Worm (Caenorhabditis elegans) whole organism, L4 larva: ENCODE measurements around the gene sec-6.
A peak's percentile ranks its signal among the peaks of the same experiment; 100 is the strongest.

Experiments used
- F10B5.3 ChIP-seq: sonication (generic microtip); optimal IDR thresholded peaks from 2 replicates; lab custom pipeline; 2016; ENCODE audit warnings: mild to moderate bottlenecking, missing genetic modification characterization, missing compliant biosample characterization
- F49E8.2 ChIP-seq: sonication (generic microtip); optimal IDR thresholded peaks from 2 replicates; lab custom pipeline; 2016; ENCODE audit warnings: missing compliant biosample characterization, mild to moderate bottlenecking, missing genetic modification characterization, borderline replicate concordance
- T20F7.1 ChIP-seq: fragments of 200-800 bp; sonication (Bioruptor generic); optimal IDR thresholded peaks from 2 replicates; lab custom pipeline; 2018; ENCODE audit warnings: mild to moderate bottlenecking, missing genetic modification characterization, missing compliant biosample characterization
- T26A8.4 ChIP-seq: fragments of 200-800 bp; sonication (Bioruptor generic); IDR thresholded peaks from 2 replicates; pipeline ENCODE4 v1.3.6; 2022; ENCODE audit warnings: missing genetic modification characterization, missing compliant biosample characterization
- Y105C5A.15 ChIP-seq: fragments of 200-800 bp; sonication (Bioruptor generic); IDR thresholded peaks from 2 replicates; pipeline ENCODE4 v1.3.6; 2022; ENCODE audit warnings: missing genetic modification characterization, missing compliant biosample characterization
- Y5F2A.4 ChIP-seq: fragments of 200-800 bp; sonication (Bioruptor generic); optimal IDR thresholded peaks from 2 replicates; lab custom pipeline; 2018; ENCODE audit warnings: mild to moderate bottlenecking, missing genetic modification characterization, missing compliant biosample characterization
- Y75B8A.6 ChIP-seq: fragments of 200-800 bp; sonication (Bioruptor generic); IDR thresholded peaks from 2 replicates; pipeline ENCODE4 v1.3.6; 2022; ENCODE audit warnings: missing genetic modification reagents, missing genetic modification characterization, missing compliant biosample characterization
- ZK337.2 ChIP-seq: fragments of 200-800 bp; sonication (Bioruptor generic); IDR thresholded peaks from 2 replicates; pipeline ENCODE4 v1.3.6; 2022; ENCODE audit warnings: missing genetic modification reagents, missing genetic modification characterization, missing compliant biosample characterization
- arid-1 ChIP-seq: fragments of 200-800 bp; sonication (Bioruptor generic); conservative IDR thresholded peaks from 2 replicates; pipeline ENCODE4 v1.3.6; 2022; ENCODE audit warnings: missing genetic modification reagents, missing genetic modification characterization, missing compliant biosample characterization
- ceh-28 ChIP-seq: fragments of 150-350 bp; optimal IDR thresholded peaks from 2 replicates; lab custom pipeline; 2014; ENCODE audit warnings: missing biosample characterization, missing genetic modification reagents, missing genetic modification characterization
- ceh-62 ChIP-seq: sonication (generic microtip); optimal IDR thresholded peaks from 2 replicates; lab custom pipeline; 2017; ENCODE audit warnings: missing biosample characterization, missing genetic modification characterization
- ces-1 ChIP-seq: fragments of 150-350 bp; sonication (generic microtip); optimal IDR thresholded peaks from 4 replicates; lab custom pipeline; 2014; ENCODE audit warnings: missing biosample characterization, missing genetic modification reagents, missing genetic modification characterization
- cey-2 ChIP-seq: sonication (generic microtip); optimal IDR thresholded peaks from 3 replicates; lab custom pipeline; 2017; ENCODE audit warnings: missing genetic modification characterization, mild to moderate bottlenecking, missing compliant biosample characterization, antibody characterized with exemption, borderline replicate concordance; ENCODE audit not compliant: insufficient read depth
- ctbp-1 ChIP-seq: fragments of 200-800 bp; sonication (Bioruptor generic); IDR thresholded peaks from 2 replicates; pipeline ENCODE4 v1.3.6; 2022; ENCODE audit warnings: missing genetic modification reagents, missing genetic modification characterization, missing compliant biosample characterization
- daf-19 ChIP-seq: fragments of 200-800 bp; sonication (Bioruptor generic); conservative IDR thresholded peaks from 2 replicates; pipeline ENCODE4 v1.3.6; 2022; ENCODE audit warnings: missing genetic modification characterization, missing compliant biosample characterization
- dmd-9 ChIP-seq: fragments of 200-800 bp; sonication (Bioruptor generic); IDR thresholded peaks from 2 replicates; pipeline ENCODE4 v1.3.6; 2022; ENCODE audit warnings: missing genetic modification reagents, missing genetic modification characterization, missing compliant biosample characterization
- duxl-1 ChIP-seq: sonication (generic microtip); optimal IDR thresholded peaks from 2 replicates; lab custom pipeline; 2016; ENCODE audit warnings: mild to moderate bottlenecking, missing genetic modification characterization, moderate library complexity, missing compliant biosample characterization; ENCODE audit not compliant: poor library complexity
- dve-1 ChIP-seq: sonication (generic microtip); optimal IDR thresholded peaks from 2 replicates; lab custom pipeline; 2017; ENCODE audit warnings: antibody characterized with exemption, mild to moderate bottlenecking, missing genetic modification characterization, missing compliant biosample characterization; ENCODE audit not compliant: insufficient read depth
- egl-27 ChIP-seq: sonication (generic microtip); optimal IDR thresholded peaks from 3 replicates; lab custom pipeline; 2017; ENCODE audit warnings: missing biosample characterization, missing genetic modification reagents, missing genetic modification characterization
- fkh-10 ChIP-seq: fragments of 150-350 bp; optimal IDR thresholded peaks from 2 replicates; lab custom pipeline; 2014; ENCODE audit warnings: missing biosample characterization, missing genetic modification reagents, missing genetic modification characterization
- fos-1 ChIP-seq: fragments of 150-350 bp; optimal IDR thresholded peaks from 2 replicates; lab custom pipeline; 2014; ENCODE audit warnings: missing biosample characterization, missing genetic modification characterization
- hmg-1.1 ChIP-seq: fragments of 200-800 bp; sonication (Bioruptor generic); IDR thresholded peaks from 2 replicates; pipeline ENCODE4 v1.3.6; 2022; ENCODE audit warnings: missing genetic modification reagents, missing genetic modification characterization, missing compliant biosample characterization
- lin-1 ChIP-seq: fragments of 200-800 bp; sonication (Bioruptor generic); IDR thresholded peaks from 2 replicates; pipeline ENCODE4 v1.3.6; 2022; ENCODE audit warnings: missing genetic modification reagents, missing genetic modification characterization, missing compliant biosample characterization
- madf-5 ChIP-seq, 2 experiments: fragments of 200-800 bp; sonication (Bioruptor generic); IDR thresholded peaks; 2 replicates each; pipeline ENCODE4 v1.3.6; 2022; ENCODE audit warnings: missing compliant biosample characterization in 2 of 2, missing genetic modification characterization in 2 of 2
- mxl-2 ChIP-seq: fragments of 200-800 bp; sonication (Bioruptor generic); conservative IDR thresholded peaks from 2 replicates; pipeline ENCODE4 v1.3.6; 2022; ENCODE audit warnings: missing genetic modification reagents, missing genetic modification characterization, missing compliant biosample characterization
- mxl-3 ChIP-seq: fragments of 200-800 bp; sonication (Bioruptor generic); optimal IDR thresholded peaks from 2 replicates; lab custom pipeline; 2018; ENCODE audit warnings: mild to moderate bottlenecking, missing genetic modification characterization, missing compliant biosample characterization
- nhr-10 ChIP-seq: fragments of 150-350 bp; optimal IDR thresholded peaks from 2 replicates; lab custom pipeline; 2014; ENCODE audit warnings: missing biosample characterization, missing genetic modification characterization
- nhr-111 ChIP-seq: fragments of 200-800 bp; sonication (Bioruptor generic); optimal IDR thresholded peaks from 2 replicates; lab custom pipeline; 2018; ENCODE audit warnings: mild to moderate bottlenecking, missing genetic modification characterization, missing compliant biosample characterization
- nhr-237 ChIP-seq: sonication (generic microtip); optimal IDR thresholded peaks from 2 replicates; lab custom pipeline; 2017; ENCODE audit warnings: missing biosample characterization, missing genetic modification characterization
- nhr-25 ChIP-seq: sonication (generic microtip); optimal IDR thresholded peaks from 2 replicates; lab custom pipeline; 2017; ENCODE audit warnings: missing genetic modification characterization, mild to moderate bottlenecking, missing compliant biosample characterization, antibody characterized with exemption, moderate library complexity, borderline replicate concordance; ENCODE audit not compliant: insufficient read depth
- nhr-41 ChIP-seq: fragments of 200-800 bp; sonication (Bioruptor generic); IDR thresholded peaks from 2 replicates; pipeline ENCODE4 v1.3.6; 2022; ENCODE audit warnings: missing genetic modification reagents, missing genetic modification characterization, missing compliant biosample characterization
- nhr-42 ChIP-seq: fragments of 200-800 bp; sonication (Bioruptor generic); IDR thresholded peaks from 2 replicates; pipeline ENCODE4 v1.3.6; 2022; ENCODE audit warnings: missing genetic modification characterization, missing compliant biosample characterization
- nhr-6 ChIP-seq: fragments of 150-350 bp; optimal IDR thresholded peaks from 2 replicates; lab custom pipeline; 2014; ENCODE audit warnings: missing biosample characterization, missing genetic modification characterization
- nhr-76 ChIP-seq: fragments of 150-350 bp; optimal IDR thresholded peaks from 2 replicates; lab custom pipeline; 2014; ENCODE audit warnings: missing biosample characterization, missing genetic modification characterization
- nhr-77 ChIP-seq: fragments of 150-350 bp; optimal IDR thresholded peaks from 2 replicates; lab custom pipeline; 2014; ENCODE audit warnings: missing biosample characterization, missing genetic modification characterization
- pha-4 ChIP-seq, 2 experiments: fragments of 150-350 bp in 1 of 2; fragments of 200-800 bp in 1 of 2; sonication (Bioruptor generic) in 1 of 2; IDR thresholded peaks in 1 of 2; optimal IDR thresholded peaks in 1 of 2; 2 replicates each; pipeline versions ENCODE4 v1.3.6 to Lab custom; 2014 to 2022; ENCODE audit warnings: missing genetic modification characterization in 2 of 2, missing genetic modification reagents in 2 of 2, missing biosample characterization in 1 of 2, missing compliant biosample characterization in 1 of 2
- php-3 ChIP-seq: fragments of 200-800 bp; sonication (Bioruptor generic); IDR thresholded peaks from 2 replicates; pipeline ENCODE4 v1.3.6; 2022; ENCODE audit warnings: missing genetic modification reagents, missing genetic modification characterization, missing compliant biosample characterization
- sdz-12 ChIP-seq: fragments of 200-800 bp; sonication (Bioruptor generic); optimal IDR thresholded peaks from 2 replicates; lab custom pipeline; 2018; ENCODE audit warnings: mild to moderate bottlenecking, missing genetic modification characterization, missing compliant biosample characterization
- set-16 ChIP-seq: fragments of 200-800 bp; sonication (Bioruptor generic); IDR thresholded peaks from 2 replicates; pipeline ENCODE4 v1.3.6; 2022; ENCODE audit warnings: missing genetic modification reagents, missing genetic modification characterization, missing compliant biosample characterization
- snpc-1.2 ChIP-seq: fragments of 200-800 bp; sonication (Bioruptor generic); IDR thresholded peaks from 2 replicates; pipeline ENCODE4 v1.3.6; 2022; ENCODE audit warnings: missing genetic modification reagents, missing genetic modification characterization, missing compliant biosample characterization
- tag-97 ChIP-seq: fragments of 200-800 bp; sonication (Bioruptor generic); IDR thresholded peaks from 2 replicates; pipeline ENCODE4 v1.3.6; 2022; ENCODE audit warnings: missing genetic modification characterization, missing compliant biosample characterization
- unc-62 ChIP-seq, 3 experiments: fragments of 150-350 bp in 1 of 3; sonication (generic microtip); optimal IDR thresholded peaks in 2 of 3; peaks in 1 of 3; 1 replicate in 1 of 3; 2 replicates in 2 of 3; lab custom pipeline; 2014 to 2017; ENCODE audit warnings: missing biosample characterization in 3 of 3, missing genetic modification characterization in 3 of 3, missing genetic modification reagents in 3 of 3, missing genotype in 1 of 3
- zag-1 ChIP-seq: fragments of 150-350 bp; optimal IDR thresholded peaks from 2 replicates; lab custom pipeline; 2014; ENCODE audit warnings: missing biosample characterization, missing genetic modification characterization
- zfp-2 ChIP-seq: sonication (generic microtip); optimal IDR thresholded peaks from 2 replicates; lab custom pipeline; 2016; ENCODE audit warnings: mild to moderate bottlenecking, missing genetic modification characterization, missing compliant biosample characterization
- zfp-3 ChIP-seq: fragments of 200-800 bp; sonication (Bioruptor generic); conservative IDR thresholded peaks from 2 replicates; pipeline ENCODE4 v1.3.6; 2022; ENCODE audit warnings: missing genetic modification reagents, missing genetic modification characterization, missing compliant biosample characterization
- zip-11 ChIP-seq: fragments of 200-800 bp; sonication (Bioruptor generic); IDR thresholded peaks from 2 replicates; pipeline ENCODE4 v1.3.6; 2022; ENCODE audit warnings: missing genetic modification characterization, missing compliant biosample characterization
- zip-2 ChIP-seq: fragments of 150-350 bp; optimal IDR thresholded peaks from 2 replicates; lab custom pipeline; 2014; ENCODE audit warnings: missing biosample characterization, missing genetic modification characterization
- ztf-11 ChIP-seq: fragments of 150-350 bp; optimal IDR thresholded peaks from 2 replicates; lab custom pipeline; 2014; ENCODE audit warnings: missing biosample characterization, missing genetic modification characterization
- ztf-7 ChIP-seq: fragments of 150-350 bp; optimal IDR thresholded peaks from 2 replicates; lab custom pipeline; 2014; ENCODE audit warnings: missing biosample characterization, missing genetic modification characterization

Gene sec-6

DNA sequence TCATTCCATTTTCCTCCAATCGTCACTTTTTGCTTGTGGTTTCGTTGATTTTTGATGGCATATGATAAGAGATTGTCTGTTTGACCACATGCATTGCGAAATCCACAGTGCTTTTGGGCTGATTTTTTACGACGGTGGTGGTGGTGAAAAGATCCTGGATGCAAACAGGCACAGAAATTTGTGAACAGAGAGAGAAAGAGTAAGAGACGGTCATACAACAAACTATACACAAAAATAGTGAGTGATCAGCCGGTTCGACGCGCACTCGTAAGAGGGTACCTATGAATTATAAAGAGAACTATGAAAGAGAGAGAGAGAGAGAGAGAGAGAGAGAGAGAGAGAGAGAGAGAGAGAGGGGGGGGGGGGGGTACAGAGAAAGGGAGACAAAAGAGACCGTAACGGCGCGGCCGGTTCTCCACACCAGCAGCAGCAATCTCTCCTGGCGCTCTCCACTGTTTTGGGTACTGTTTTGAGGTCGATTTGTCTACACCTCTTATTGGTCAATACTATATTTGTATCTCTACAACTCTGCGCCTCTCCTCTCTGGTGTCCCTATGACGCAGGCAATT is 37.5 kb upstream of the sec-6 start (continued):
- no peak for TF ChIP-seq nhr-10 (tag; lab: Kevin White, UChicago)
- no peak for TF ChIP-seq lin-1 (GFP tag; lab: Robert Waterston, UW)
- no peak for TF ChIP-seq nhr-41 (GFP tag; lab: Robert Waterston, UW)
- TF ChIP-seq sdz-12, result no peak
- peak in 1 of 2 experiments; percentile 98 for TF ChIP-seq unc-62 (GFP tag; optimal IDR thresholded peaks at IDR 0.05 in 1 of 2; lab: Kevin White, UChicago)
- TF ChIP-seq unc-62 (tag; optimal IDR thresholded peaks at IDR 0.05; lab: Kevin White, UChicago), result no peak
- TF ChIP-seq Y105C5A.15 (GFP tag; lab: Robert Waterston, UW), result no peak
- TF ChIP-seq T20F7.1, result no peak
- TF ChIP-seq pha-4 (GFP tag; IDR thresholded peaks at IDR 0.05; lab: Robert Waterston, UW), result peak; percentile 91; the same call in 1 of the 2 replicates
- TF ChIP-seq pha-4 (tag; optimal IDR thresholded peaks at IDR 0.05; lab: Kevin White, UChicago), result peak; percentile 43
- no peak for TF ChIP-seq egl-27
- no peak for TF ChIP-seq zip-11 (GFP tag; lab: Robert Waterston, UW)
- no peak for TF ChIP-seq dmd-9
- 0 out of 2 replicates have a peak, but pooled peaks have one; percentile 15 for TF ChIP-seq nhr-42 (GFP tag; lab: Robert Waterston, UW)
- TF ChIP-seq mxl-2 (GFP tag; lab: Robert Waterston, UW), result no peak
- TF ChIP-seq zag-1, result no peak
- peak; percentile 61 for TF ChIP-seq mxl-3 (GFP tag; lab: Kevin White, UChicago)
- TF ChIP-seq ceh-28 (tag; lab: Kevin White, UChicago), result no peak
- TF ChIP-seq madf-5 (GFP tag; IDR thresholded peaks at IDR 0.05; lab: Robert Waterston, UW), result 0 out of 4 replicates have a peak, but pooled peaks of 1 of the 2 experiments have one; percentile 5
- TF ChIP-seq ceh-62, result no peak
- no peak for TF ChIP-seq nhr-237 (tag; lab: Kevin White, UChicago)
- TF ChIP-seq fos-1 (tag; lab: Kevin White, UChicago), result no peak
- no peak for TF ChIP-seq fkh-10
- no peak for TF ChIP-seq zfp-2 (tag; lab: Kevin White, UChicago)
- TF ChIP-seq cey-2 (tag; lab: Kevin White, UChicago), result no peak
- TF ChIP-seq ctbp-1 (GFP tag; lab: Robert Waterston, UW), result no peak
- no peak for TF ChIP-seq daf-19 (GFP tag; lab: Robert Waterston, UW)
- TF ChIP-seq duxl-1 (tag; lab: Kevin White, UChicago), result peak; percentile 42
- TF ChIP-seq F49E8.2 (tag; lab: Kevin White, UChicago), result no peak
- TF ChIP-seq snpc-1.2, result no peak
- TF ChIP-seq Y5F2A.4, result no peak
- TF ChIP-seq php-3 (GFP tag; lab: Robert Waterston, UW), result peak; percentile 63; the same call in 1 of the 2 replicates
- peak; percentile 55 for TF ChIP-seq F10B5.3 (tag; lab: Kevin White, UChicago)
- TF ChIP-seq arid-1 (GFP tag; lab: Robert Waterston, UW), result no peak
- no peak for TF ChIP-seq zfp-3
- peak; percentile 70 for TF ChIP-seq nhr-25
- TF ChIP-seq nhr-77 (tag; lab: Kevin White, UChicago), result peak; percentile 39
- TF ChIP-seq set-16, result peak; percentile 98
- 0 out of 2 replicates have a peak, but pooled peaks have one; percentile 60 for TF ChIP-seq T26A8.4 (GFP tag; lab: Robert Waterston, UW)
- TF ChIP-seq Y75B8A.6 (GFP tag; lab: Robert Waterston, UW), result no peak
- TF ChIP-seq ces-1, result no peak
- no peak for TF ChIP-seq nhr-76 (tag; lab: Kevin White, UChicago)
- no peak for TF ChIP-seq nhr-111
- TF ChIP-seq ztf-7 (tag; lab: Kevin White, UChicago), result no peak
- TF ChIP-seq nhr-6 (tag; lab: Kevin White, UChicago), result peak; percentile 63
- no peak for TF ChIP-seq ztf-11 (tag; lab: Kevin White, UChicago)
- no peak for TF ChIP-seq tag-97 (GFP tag; lab: Robert Waterston, UW)
- TF ChIP-seq zip-2 (tag; lab: Kevin White, UChicago), result peak; percentile 12
- TF ChIP-seq dve-1 (tag; lab: Kevin White, UChicago), result peak; percentile 66
- TF ChIP-seq ZK337.2 (GFP tag; lab: Robert Waterston, UW), result no peak
- peak; percentile 50; the same call in 1 of the 2 replicates for TF ChIP-seq hmg-1.1 (GFP tag; lab: Robert Waterston, UW)
